Fruit fly (Drosophila melanogaster): ENCODE results near the gene chm.
A peak's percentile ranks its signal among the peaks of the same experiment; 100 is the strongest.

chm gene

DNA sequence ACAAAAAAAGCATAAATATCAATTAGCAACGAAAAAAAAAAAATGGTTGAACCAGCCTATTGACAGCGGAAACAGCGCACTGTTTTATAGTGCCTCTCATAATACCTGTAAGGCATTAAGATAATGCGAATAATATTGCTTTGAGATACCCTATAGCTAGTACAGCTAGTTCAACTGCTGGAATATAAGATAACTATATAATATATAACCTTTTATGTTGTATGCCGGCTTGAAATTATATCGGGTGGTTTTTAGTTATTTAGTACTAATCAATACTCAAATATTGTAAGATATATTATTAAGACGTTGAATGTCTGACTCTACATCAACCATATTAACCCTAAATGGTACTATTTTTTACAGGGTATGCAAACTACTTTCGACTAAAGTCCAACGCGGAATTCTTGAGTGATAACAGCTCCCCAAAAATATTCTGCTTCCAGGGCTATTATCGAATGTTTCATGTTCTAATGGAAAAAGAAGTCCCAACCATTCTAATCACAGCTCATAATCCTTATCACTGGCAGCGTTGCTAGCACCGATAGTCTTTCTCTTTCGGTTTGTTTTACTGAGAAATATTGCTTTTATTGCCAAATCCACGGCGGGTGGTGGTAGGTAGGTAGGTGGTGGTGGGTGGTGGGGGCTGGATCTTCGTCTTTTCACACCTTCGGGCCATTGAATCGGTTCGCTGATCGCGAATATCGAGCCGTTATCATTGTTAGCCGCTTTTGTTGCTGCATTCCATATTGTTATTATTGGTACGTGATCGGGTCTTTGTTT is 21.9 kb downstream of the chm start (continued):
- TF ChIP-seq bigmax (GFP tag; optimal IDR thresholded peaks at IDR 0.05) (no peak), Dp (GFP tag; optimal IDR thresholded peaks at IDR 0.05) (no peak), caup (GFP tag; optimal IDR thresholded peaks at IDR 0.05; ENCODE audit: severe bottlenecking) (peak; percentile 78), Scr (GFP tag; IDR thresholded peaks at IDR 0.05; ENCODE audit: partially characterized antibody) (no peak), fd102C (GFP tag; optimal IDR thresholded peaks at IDR 0.05) (no peak), HmgD (GFP tag; optimal IDR thresholded peaks at IDR 0.05) (no peak), kni (GFP tag; optimal IDR thresholded peaks at IDR 0.05) (no peak), fd3F (GFP tag; optimal IDR thresholded peaks at IDR 0.05) (peak; percentile 76), CG31388 (GFP tag; optimal IDR thresholded peaks at IDR 0.05) (no peak), Mad (GFP tag; optimal IDR thresholded peaks at IDR 0.05) (peak; percentile 23), BtbVII (GFP tag; optimal IDR thresholded peaks at IDR 0.05) (peak; percentile 66), CG15479 (GFP tag; optimal IDR thresholded peaks at IDR 0.05) (no peak), CG13296 (GFP tag; optimal IDR thresholded peaks at IDR 0.05) (peak; percentile 63), CG11695 (GFP tag; IDR thresholded peaks at IDR 0.05) (peak; percentile 86), jing (GFP tag; optimal IDR thresholded peaks at IDR 0.05) (no peak), CG2116 (GFP tag; optimal IDR thresholded peaks at IDR 0.05) (no peak), CG17829 (tag; optimal IDR thresholded peaks at IDR 0.05) (peak; percentile 29), NK7.1 (GFP tag; optimal IDR thresholded peaks at IDR 0.05) (peak; percentile 30), rib (GFP tag; IDR thresholded peaks at IDR 0.05) (peak; percentile 88), YL-1 (GFP tag; optimal IDR thresholded peaks at IDR 0.05) (no peak), CG10321 (GFP tag; IDR thresholded peaks at IDR 0.05) (peak; percentile 46; the same call in 1 of the 2 replicates), fru (optimal IDR thresholded peaks at IDR 0.05) (no peak), btn (GFP tag; optimal IDR thresholded peaks at IDR 0.05) (no peak), CG3281 (GFP tag; optimal IDR thresholded peaks at IDR 0.05) (peak; percentile 74), CG3407 (GFP tag; optimal IDR thresholded peaks at IDR 0.05) (peak; percentile 19), Six4 (GFP tag; optimal IDR thresholded peaks at IDR 0.05) (no peak), CG17802 (tag; optimal IDR thresholded peaks at IDR 0.05) (no peak), sd (tag; optimal IDR thresholded peaks at IDR 0.05) (peak; percentile 93), CG11085 (GFP tag; IDR thresholded peaks at IDR 0.05) (peak; percentile 63), CkIIα-i1 (GFP tag; IDR thresholded peaks at IDR 0.05) (no peak), CG10543 (GFP tag; optimal IDR thresholded peaks at IDR 0.05) (peak; percentile 59), CG10366 (GFP tag; IDR thresholded peaks at IDR 0.05) (peak; percentile 81), h (optimal IDR thresholded peaks at IDR 0.05) (no peak), CG12744 (GFP tag; optimal IDR thresholded peaks at IDR 0.05) (no peak), slbo (GFP tag; IDR thresholded peaks at IDR 0.05) (peak; percentile 94), CG6854 (GFP tag; optimal IDR thresholded peaks at IDR 0.05) (peak; percentile 75), CG12155 (GFP tag; optimal IDR thresholded peaks at IDR 0.05) (peak; percentile 21), unc-4 (GFP tag; IDR thresholded peaks at IDR 0.05; ENCODE audit: partially characterized antibody) (no peak), H2.0 (GFP tag; IDR thresholded peaks at IDR 0.05) (peak; percentile 85), Jarid2 (GFP tag; optimal IDR thresholded peaks at IDR 0.05) (peak; percentile 7), PHDP (tag; optimal IDR thresholded peaks at IDR 0.05) (peak; percentile 88), Camta (GFP tag; optimal IDR thresholded peaks at IDR 0.05) (no peak), CG6765 (GFP tag; optimal IDR thresholded peaks at IDR 0.05) (peak; percentile 14), Asciz (GFP tag; optimal IDR thresholded peaks at IDR 0.05) (no peak), E2f2 (GFP tag; IDR thresholded peaks at IDR 0.05) (peak; percentile 66), CG2678 (tag; optimal IDR thresholded peaks at IDR 0.05) (peak; percentile 85), TFAM (GFP tag; optimal IDR thresholded peaks at IDR 0.05) (no peak), slou (GFP tag; optimal IDR thresholded peaks at IDR 0.05) (no peak), az2 (GFP tag; optimal IDR thresholded peaks at IDR 0.05) (no peak), Dip3 (GFP tag; optimal IDR thresholded peaks at IDR 0.05) (peak; percentile 55)

All from whole organism, embryonic.